Worm (Caenorhabditis elegans): Measurements from ENCODE around the gene faah-1.

- no peak for TF ChIP-seq pha-4 (tag; optimal IDR thresholded peaks at IDR 0.05)
- no peak for TF ChIP-seq pros-1 (tag; optimal IDR thresholded peaks at IDR 0.05)
- no peak for TF ChIP-seq nfya-1 (tag; optimal IDR thresholded peaks at IDR 0.05)
- no peak for TF ChIP-seq lim-6 (tag; optimal IDR thresholded peaks at IDR 0.05)
- no peak for TF ChIP-seq ceh-24 (tag; optimal IDR thresholded peaks at IDR 0.05)
- no peak for TF ChIP-seq ama-1 (optimal IDR thresholded peaks at IDR 0.05)
These were observed at the start of gene faah-1 for ce11 chrIV:8159087-8159486.
